Fruit fly (Drosophila melanogaster) whole organism, embryonic: Measurements from ENCODE around the gene CG9581.
A peak's percentile ranks its signal among the peaks of the same experiment; 100 is the strongest.

Source experiments
- Abd-B ChIP-seq: fragments of 200-800 bp; sonication (Bioruptor generic); optimal IDR thresholded peaks from 2 replicates; lab custom pipeline; 2018; ENCODE audit warnings: missing biosample characterization, mild to moderate bottlenecking, missing genetic modification characterization, moderate library complexity
- Aef1 ChIP-seq: fragments of 200-800 bp; sonication (Bioruptor generic); IDR thresholded peaks from 3 replicates; pipeline ENCODE4 v1.3.6; 2022; ENCODE audit warnings: missing biosample characterization, missing genetic modification characterization
- Bdp1 ChIP-seq: fragments of 200-800 bp; sonication (Bioruptor generic); optimal IDR thresholded peaks from 3 replicates; lab custom pipeline; 2016; ENCODE audit warnings: missing biosample characterization, missing genetic modification characterization
- CG10979 ChIP-seq: fragments of 200-800 bp; sonication (Bioruptor generic); optimal IDR thresholded peaks from 2 replicates; lab custom pipeline; 2018; ENCODE audit warnings: missing biosample characterization, mild to moderate bottlenecking, missing genetic modification characterization, moderate library complexity
- CG13287 ChIP-seq: fragments of 200-800 bp; sonication (Bioruptor generic); IDR thresholded peaks from 2 replicates; pipeline ENCODE4 v1.3.6; 2022; ENCODE audit warnings: missing biosample characterization, missing genetic modification characterization; ENCODE audit not compliant: partially characterized antibody
- CG14965 ChIP-seq: fragments of 200-800 bp; sonication (Bioruptor generic); optimal IDR thresholded peaks from 2 replicates; lab custom pipeline; 2016; ENCODE audit warnings: missing biosample characterization, missing genetic modification characterization, borderline replicate concordance
- CG16813 ChIP-seq: fragments of 200-800 bp; sonication (Bioruptor generic); IDR thresholded peaks from 3 replicates; pipeline ENCODE4 v1.3.6; 2022; ENCODE audit warnings: missing biosample characterization, missing genetic modification characterization; ENCODE audit not compliant: partially characterized antibody
- CG17361 ChIP-seq: fragments of 200-800 bp; sonication (Bioruptor generic); IDR thresholded peaks from 3 replicates; pipeline ENCODE4 v1.3.6; 2022; ENCODE audit warnings: missing biosample characterization, missing genetic modification characterization
- CG2199 ChIP-seq: fragments of 200-800 bp; sonication (Bioruptor generic); IDR thresholded peaks from 3 replicates; pipeline ENCODE4 v1.3.6; 2022; ENCODE audit warnings: missing biosample characterization, missing genetic modification characterization
- CG2889 ChIP-seq: fragments of 200-800 bp; sonication (Bioruptor generic); IDR thresholded peaks from 3 replicates; pipeline ENCODE4 v1.3.6; 2022; ENCODE audit warnings: missing biosample characterization, missing genetic modification characterization
- CG3065 ChIP-seq: fragments of 200-800 bp; sonication (Bioruptor generic); optimal IDR thresholded peaks from 2 replicates; lab custom pipeline; 2016; ENCODE audit warnings: missing biosample characterization, missing genetic modification characterization
- CG4360 ChIP-seq: fragments of 200-800 bp; sonication (Bioruptor generic); IDR thresholded peaks from 2 replicates; pipeline ENCODE4 v1.3.6; 2022; ENCODE audit warnings: missing biosample characterization, missing genetic modification characterization
- CG7745 ChIP-seq: fragments of 200-800 bp; sonication (Bioruptor generic); optimal IDR thresholded peaks from 2 replicates; lab custom pipeline; 2018; ENCODE audit warnings: missing biosample characterization, mild to moderate bottlenecking, missing genetic modification characterization, moderate library complexity
- CG7839 ChIP-seq: fragments of 200-800 bp; sonication (Bioruptor generic); optimal IDR thresholded peaks from 3 replicates; lab custom pipeline; 2018; ENCODE audit warnings: missing biosample characterization, mild to moderate bottlenecking, missing genetic modification characterization, moderate library complexity
- CG9609 ChIP-seq: fragments of 200-800 bp; sonication (Bioruptor generic); optimal IDR thresholded peaks from 3 replicates; lab custom pipeline; 2016; ENCODE audit warnings: missing biosample characterization, missing genetic modification characterization
- CG9876 ChIP-seq: fragments of 200-800 bp; sonication (Bioruptor generic); optimal IDR thresholded peaks from 2 replicates; lab custom pipeline; 2016; ENCODE audit warnings: missing biosample characterization, missing genetic modification characterization
- Eip74EF ChIP-seq, 2 experiments: fragments of 200-800 bp in 1 of 2; fragments of >200 bp in 1 of 2; sonication (Bioruptor generic) in 1 of 2; optimal IDR thresholded peaks; 2 replicates each; lab custom pipeline; 2017 to 2019; ENCODE audit warnings: missing biosample characterization in 2 of 2, missing genetic modification characterization in 2 of 2, mild to moderate bottlenecking in 1 of 2, moderate library complexity in 1 of 2
- Ets65A ChIP-seq: fragments of 200-800 bp; sonication (Bioruptor generic); peaks from one replicate; lab custom pipeline; 2016; ENCODE audit warnings: missing biosample characterization, missing genetic modification characterization
- HmgZ ChIP-seq: fragments of 200-800 bp; sonication (Bioruptor generic); optimal IDR thresholded peaks from 2 replicates; lab custom pipeline; 2018; ENCODE audit warnings: missing biosample characterization, mild to moderate bottlenecking, missing genetic modification characterization
- Kr ChIP-seq: fragments of 200-800 bp; sonication (Bioruptor generic); optimal IDR thresholded peaks from 2 replicates; lab custom pipeline; 2017; ENCODE audit warnings: missing biosample characterization, mild to moderate bottlenecking, missing genetic modification characterization
- Side ChIP-seq: fragments of 200-800 bp; sonication (Bioruptor generic); optimal IDR thresholded peaks from 2 replicates; lab custom pipeline; 2016; ENCODE audit warnings: missing biosample characterization, missing genetic modification characterization
- Sry-δ ChIP-seq: fragments of 200-800 bp; sonication (Bioruptor generic); optimal IDR thresholded peaks from 2 replicates; lab custom pipeline; 2016; ENCODE audit warnings: missing biosample characterization, missing genetic modification characterization
- ara ChIP-seq: fragments of 200-800 bp; sonication (Bioruptor generic); IDR thresholded peaks from 2 replicates; pipeline ENCODE4 v1.3.6; 2022; ENCODE audit warnings: missing biosample characterization, missing genetic modification characterization
- cad ChIP-seq: fragments of >200 bp; optimal IDR thresholded peaks from 2 replicates; lab custom pipeline; 2017; ENCODE audit warnings: missing biosample characterization, missing genetic modification characterization
- cg ChIP-seq: fragments of 200-800 bp; sonication (Bioruptor generic); optimal IDR thresholded peaks from 3 replicates; lab custom pipeline; 2019; ENCODE audit warnings: missing biosample characterization, mild to moderate bottlenecking, missing genetic modification characterization, moderate library complexity
- chinmo ChIP-seq: fragments of 200-800 bp; sonication (Bioruptor generic); IDR thresholded peaks from 4 replicates; pipeline ENCODE4 v1.3.6; 2022; ENCODE audit warnings: missing biosample characterization, missing genetic modification characterization; ENCODE audit not compliant: partially characterized antibody
- croc ChIP-seq: fragments of 200-800 bp; sonication (Bioruptor generic); conservative IDR thresholded peaks from 3 replicates; pipeline ENCODE4 v1.3.6; 2022; ENCODE audit warnings: missing biosample characterization, missing genetic modification characterization
- disco-r ChIP-seq: fragments of 200-800 bp; sonication (Bioruptor generic); optimal IDR thresholded peaks from 2 replicates; lab custom pipeline; 2016; ENCODE audit warnings: missing biosample characterization, missing genetic modification characterization
- emc ChIP-seq: fragments of 200-800 bp; sonication (Bioruptor generic); optimal IDR thresholded peaks from 2 replicates; lab custom pipeline; 2016; ENCODE audit warnings: missing biosample characterization, missing genetic modification characterization
- fd102C ChIP-seq: fragments of 200-800 bp; sonication (Bioruptor generic); optimal IDR thresholded peaks from 2 replicates; lab custom pipeline; 2018; ENCODE audit warnings: missing biosample characterization, mild to moderate bottlenecking, missing genetic modification characterization, moderate library complexity
- gcm ChIP-seq: fragments of 200-800 bp; sonication (Bioruptor generic); optimal IDR thresholded peaks from 2 replicates; lab custom pipeline; 2019; ENCODE audit warnings: missing biosample characterization, mild to moderate bottlenecking, missing genetic modification characterization, moderate library complexity
- gfzf ChIP-seq: fragments of 200-800 bp; sonication (Bioruptor generic); optimal IDR thresholded peaks from 2 replicates; lab custom pipeline; 2016; ENCODE audit warnings: missing biosample characterization, mild to moderate bottlenecking, missing genetic modification characterization, moderate library complexity
- grn ChIP-seq: fragments of 200-800 bp; sonication (Bioruptor generic); optimal IDR thresholded peaks from 3 replicates; lab custom pipeline; 2017; ENCODE audit warnings: missing biosample characterization, missing genetic modification characterization
- ham ChIP-seq: fragments of 200-800 bp; sonication (Bioruptor generic); IDR thresholded peaks from 2 replicates; pipeline ENCODE4 v1.3.6; 2022; ENCODE audit warnings: missing biosample characterization, missing genetic modification characterization
- her ChIP-seq: fragments of 200-800 bp; sonication (Bioruptor generic); optimal IDR thresholded peaks from 2 replicates; lab custom pipeline; 2016; ENCODE audit warnings: missing biosample characterization, missing genetic modification characterization
- jigr1 ChIP-seq: fragments of 200-800 bp; sonication (Bioruptor generic); IDR thresholded peaks from 3 replicates; pipeline ENCODE4 v1.3.6; 2022; ENCODE audit warnings: missing biosample characterization, missing genetic modification characterization
- ken ChIP-seq: fragments of 200-800 bp; sonication (Bioruptor generic); IDR thresholded peaks from 3 replicates; pipeline ENCODE4 v1.3.6; 2022; ENCODE audit warnings: missing biosample characterization, missing genetic modification characterization
- lab ChIP-seq: fragments of 200-800 bp; sonication (Bioruptor generic); optimal IDR thresholded peaks from 3 replicates; lab custom pipeline; 2017; ENCODE audit warnings: missing biosample characterization, missing genetic modification characterization, mild to moderate bottlenecking, moderate library complexity, missing genetic modification reagents
- lov ChIP-seq, 2 experiments: fragments of 200-800 bp in 1 of 2; fragments of >200 bp in 1 of 2; sonication (Bioruptor generic) in 1 of 2; IDR thresholded peaks in 1 of 2; optimal IDR thresholded peaks in 1 of 2; 2 replicates in 1 of 2; 3 replicates in 1 of 2; pipeline versions ENCODE4 v1.3.6 to Lab custom; 2017 to 2022; ENCODE audit warnings: missing biosample characterization in 1 of 2, missing genetic modification characterization in 1 of 2
- mirr ChIP-seq: fragments of 200-800 bp; sonication (Bioruptor generic); optimal IDR thresholded peaks from 3 replicates; lab custom pipeline; 2018; ENCODE audit warnings: missing biosample characterization, mild to moderate bottlenecking, missing genetic modification characterization
- odd ChIP-seq: fragments of 200-800 bp; sonication (Bioruptor generic); optimal IDR thresholded peaks from 2 replicates; lab custom pipeline; 2017; ENCODE audit warnings: missing biosample characterization, mild to moderate bottlenecking, missing genetic modification characterization
- peb ChIP-seq: fragments of 200-800 bp; sonication (Bioruptor generic); IDR thresholded peaks from 2 replicates; pipeline ENCODE4 v1.3.6; 2022; ENCODE audit warnings: missing biosample characterization, missing genetic modification characterization
- pho ChIP-seq: fragments of 200-800 bp; sonication (Bioruptor generic); optimal IDR thresholded peaks from 2 replicates; lab custom pipeline; 2016; ENCODE audit warnings: missing biosample characterization, missing genetic modification characterization
- phol ChIP-seq: fragments of 200-800 bp; sonication (Bioruptor generic); optimal IDR thresholded peaks from 3 replicates; lab custom pipeline; 2018; ENCODE audit warnings: missing biosample characterization, mild to moderate bottlenecking, missing genetic modification characterization, moderate library complexity
- pros ChIP-seq: fragments of 200-800 bp; sonication (Bioruptor generic); optimal IDR thresholded peaks from 3 replicates; lab custom pipeline; 2019; ENCODE audit warnings: missing biosample characterization, mild to moderate bottlenecking, missing genetic modification characterization, moderate library complexity
- rib ChIP-seq: fragments of 200-800 bp; sonication (Bioruptor generic); IDR thresholded peaks from 2 replicates; pipeline ENCODE4 v1.3.6; 2022; ENCODE audit warnings: missing biosample characterization, missing genetic modification characterization
- seq ChIP-seq: fragments of 200-800 bp; sonication (Bioruptor generic); IDR thresholded peaks from 2 replicates; pipeline ENCODE4 v1.3.6; 2022; ENCODE audit warnings: missing biosample characterization, missing genetic modification characterization
- slbo ChIP-seq: fragments of 200-800 bp; sonication (Bioruptor generic); IDR thresholded peaks from 2 replicates; pipeline ENCODE4 v1.3.6; 2022; ENCODE audit warnings: missing biosample characterization, missing genetic modification characterization
- stwl ChIP-seq: fragments of 200-800 bp; sonication (Bioruptor generic); optimal IDR thresholded peaks from 3 replicates; lab custom pipeline; 2018; ENCODE audit warnings: missing biosample characterization, mild to moderate bottlenecking, missing genetic modification characterization, moderate library complexity
- tll ChIP-seq, 2 experiments: fragments of 200-800 bp in 1 of 2; fragments of >200 bp in 1 of 2; sonication (Bioruptor generic) in 1 of 2; optimal IDR thresholded peaks; 2 replicates each; lab custom pipeline; 2017 to 2019; ENCODE audit warnings: missing biosample characterization in 2 of 2, missing genetic modification characterization in 2 of 2, mild to moderate bottlenecking in 1 of 2, moderate library complexity in 1 of 2
- wek ChIP-seq: fragments of 200-800 bp; sonication (Bioruptor generic); optimal IDR thresholded peaks from 3 replicates; lab custom pipeline; 2018; ENCODE audit warnings: missing biosample characterization, mild to moderate bottlenecking, missing genetic modification characterization, moderate library complexity

The CG9581 gene

dm6 chrX:20169898-20170297 is at the start of gene CG9581, which contains the start of gene CG9578 (continued):
- no peak for TF ChIP-seq Bdp1 (GFP tag; lab: Kevin White, UChicago)
- TF ChIP-seq lab, result no peak
- TF ChIP-seq mirr (GFP tag; lab: Kevin White, UChicago), result no peak
- TF ChIP-seq wek, result no peak
- no peak for TF ChIP-seq slbo
- no peak for TF ChIP-seq CG7839
- peak; percentile 82 for TF ChIP-seq Sry-δ (GFP tag; lab: Kevin White, UChicago)
- no peak for TF ChIP-seq tll (GFP tag; optimal IDR thresholded peaks at IDR 0.05; lab: Kevin White, UChicago)
- TF ChIP-seq Side (GFP tag; lab: Kevin White, UChicago), result no peak
- TF ChIP-seq CG2889, result no peak
- TF ChIP-seq gcm, result no peak
- TF ChIP-seq pho (GFP tag; lab: Kevin White, UChicago), result no peak
- no peak for TF ChIP-seq cg (GFP tag; lab: Kevin White, UChicago)
- TF ChIP-seq ara (GFP tag; lab: Robert Waterston, UW), result no peak
- TF ChIP-seq jigr1 (GFP tag; lab: Robert Waterston, UW), result no peak
- no peak for TF ChIP-seq Eip74EF (GFP tag; optimal IDR thresholded peaks at IDR 0.05; lab: Kevin White, UChicago)
- no peak for TF ChIP-seq HmgZ (tag; lab: Kevin White, UChicago)
- TF ChIP-seq disco-r (GFP tag; lab: Kevin White, UChicago), result no peak
- TF ChIP-seq fd102C (GFP tag; lab: Kevin White, UChicago), result no peak
- TF ChIP-seq ham (GFP tag; lab: Robert Waterston, UW), result no peak
- no peak for TF ChIP-seq Aef1 (GFP tag; lab: Robert Waterston, UW)
- TF ChIP-seq CG16813 (GFP tag; lab: Robert Waterston, UW), result peak; percentile 72
- no peak for TF ChIP-seq Kr (GFP tag; lab: Kevin White, UChicago)
- peak; percentile 26 for TF ChIP-seq phol (tag; lab: Kevin White, UChicago)
- TF ChIP-seq Abd-B (GFP tag; lab: Kevin White, UChicago), result no peak
- TF ChIP-seq croc (GFP tag; lab: Robert Waterston, UW), result no peak
- 0 out of 3 replicates have a peak, but pooled peaks have one; percentile 9 for TF ChIP-seq CG17361 (GFP tag; lab: Robert Waterston, UW)
- TF ChIP-seq seq, result no peak
- no peak for TF ChIP-seq rib (GFP tag; lab: Robert Waterston, UW)
- TF ChIP-seq Ets65A (GFP tag; lab: Kevin White, UChicago), result no peak
- no peak for TF ChIP-seq CG14965 (GFP tag; lab: Kevin White, UChicago)
- no peak for TF ChIP-seq grn (GFP tag; lab: Kevin White, UChicago)
- TF ChIP-seq stwl (tag; lab: Kevin White, UChicago), result peak; percentile 44
- TF ChIP-seq chinmo, result peak; percentile 78; the same call in 1 of the 4 replicates
- no peak for TF ChIP-seq peb (GFP tag; lab: Robert Waterston, UW)
- no peak for TF ChIP-seq CG4360 (GFP tag; lab: Robert Waterston, UW)
- TF ChIP-seq CG9609 (GFP tag; lab: Kevin White, UChicago), result no peak
- TF ChIP-seq CG13287 (GFP tag; lab: Robert Waterston, UW), result peak; percentile 83
- TF ChIP-seq ken (GFP tag; lab: Robert Waterston, UW), result no peak
- TF ChIP-seq odd (GFP tag; lab: Kevin White, UChicago), result no peak
- TF ChIP-seq CG2199 (GFP tag; lab: Robert Waterston, UW), result no peak
- no peak for TF ChIP-seq CG9876 (GFP tag; lab: Kevin White, UChicago)
- no peak for TF ChIP-seq gfzf (GFP tag; lab: Kevin White, UChicago)
- TF ChIP-seq CG7745, result no peak
- TF ChIP-seq emc (GFP tag; lab: Kevin White, UChicago), result no peak
- no peak for TF ChIP-seq her
- TF ChIP-seq cad (GFP tag; lab: Kevin White, UChicago), result no peak
- TF ChIP-seq lov (optimal IDR thresholded peaks at IDR 0.05; lab: Kevin White, UChicago), result no peak
- TF ChIP-seq lov (GFP tag; IDR thresholded peaks at IDR 0.05; lab: Robert Waterston, UW), result no peak
- TF ChIP-seq CG10979, result no peak
- no peak for TF ChIP-seq CG3065 (GFP tag; lab: Kevin White, UChicago)
- TF ChIP-seq pros (GFP tag; lab: Kevin White, UChicago), result no peak
